Worm (Caenorhabditis elegans) whole organism, young adult: ENCODE measurements around the gene C17H12.6.

Source experiments
- B0336.3 ChIP-seq: fragments of 200-800 bp; sonication (Bioruptor generic); IDR thresholded peaks from 2 replicates; pipeline ENCODE4 v1.3.6; 2022; ENCODE audit warnings: missing genetic modification characterization, missing compliant biosample characterization
- F10E7.11 ChIP-seq: sonication (generic microtip); optimal IDR thresholded peaks from 2 replicates; lab custom pipeline; 2017; ENCODE audit warnings: mild to moderate bottlenecking, missing genetic modification characterization, moderate library complexity, missing compliant biosample characterization
- F33H1.4 ChIP-seq: fragments of 200-800 bp; sonication (Bioruptor generic); IDR thresholded peaks from 2 replicates; pipeline ENCODE4 v1.3.6; 2022; ENCODE audit warnings: missing genetic modification reagents, missing genetic modification characterization, missing compliant biosample characterization
- F39B2.1 ChIP-seq: fragments of 200-800 bp; sonication (Bioruptor generic); IDR thresholded peaks from 2 replicates; pipeline ENCODE4 v1.3.6; 2022; ENCODE audit warnings: missing genetic modification reagents, missing genetic modification characterization, missing compliant biosample characterization
- F52B5.7 ChIP-seq: sonication (generic microtip); optimal IDR thresholded peaks from 2 replicates; lab custom pipeline; 2016; ENCODE audit warnings: mild to moderate bottlenecking, missing genetic modification characterization, missing compliant biosample characterization
- F57A8.1 ChIP-seq: fragments of 200-800 bp; sonication (Bioruptor generic); optimal IDR thresholded peaks from 2 replicates; lab custom pipeline; 2018; ENCODE audit warnings: mild to moderate bottlenecking, missing genetic modification characterization, moderate library complexity, missing compliant biosample characterization
- K11D2.4 ChIP-seq: fragments of 200-800 bp; sonication (Bioruptor generic); IDR thresholded peaks from 2 replicates; pipeline ENCODE4 v1.3.6; 2022; ENCODE audit warnings: missing genetic modification reagents, missing genetic modification characterization, missing compliant biosample characterization
- ZK185.1 ChIP-seq: sonication (generic microtip); optimal IDR thresholded peaks from 2 replicates; lab custom pipeline; 2016; ENCODE audit warnings: mild to moderate bottlenecking, missing genetic modification characterization, missing compliant biosample characterization; ENCODE audit not compliant: poor library complexity, severe bottlenecking
- aptf-2 ChIP-seq: fragments of 200-800 bp; sonication (Bioruptor generic); conservative IDR thresholded peaks from 2 replicates; pipeline ENCODE4 v1.3.6; 2022; ENCODE audit warnings: missing genetic modification reagents, missing genetic modification characterization, missing compliant biosample characterization
- aptf-3 ChIP-seq: fragments of 200-800 bp; sonication (Bioruptor generic); IDR thresholded peaks from 2 replicates; pipeline ENCODE4 v1.3.6; 2022; ENCODE audit warnings: missing genetic modification characterization, missing compliant biosample characterization
- athp-1 ChIP-seq: sonication (generic microtip); optimal IDR thresholded peaks from 2 replicates; lab custom pipeline; 2017; ENCODE audit warnings: mild to moderate bottlenecking, missing genetic modification characterization, missing compliant biosample characterization
- attf-5 ChIP-seq: fragments of 200-800 bp; sonication (Bioruptor generic); optimal IDR thresholded peaks from 2 replicates; lab custom pipeline; 2018; ENCODE audit warnings: mild to moderate bottlenecking, missing genetic modification characterization, missing compliant biosample characterization
- attf-6 ChIP-seq: fragments of 200-800 bp; sonication (Bioruptor generic); IDR thresholded peaks from 2 replicates; pipeline ENCODE4 v1.3.6; 2022; ENCODE audit warnings: missing genetic modification reagents, missing genetic modification characterization, missing compliant biosample characterization
- cebp-1 ChIP-seq, 2 experiments: fragments of 200-800 bp in 1 of 2; sonication (Bioruptor generic) in 1 of 2; sonication (generic microtip) in 1 of 2; IDR thresholded peaks in 1 of 2; optimal IDR thresholded peaks in 1 of 2; 2 replicates each; pipeline versions ENCODE4 v1.3.6 to Lab custom; 2017 to 2022; ENCODE audit warnings: missing compliant biosample characterization in 2 of 2, missing genetic modification characterization in 2 of 2, mild to moderate bottlenecking in 1 of 2, missing genetic modification reagents in 1 of 2, moderate library complexity in 1 of 2
- cebp-2 ChIP-seq: fragments of 200-800 bp; sonication (Bioruptor generic); IDR thresholded peaks from 2 replicates; pipeline ENCODE4 v1.3.6; 2022; ENCODE audit warnings: missing genetic modification characterization, missing compliant biosample characterization
- ceh-27 ChIP-seq: fragments of 200-800 bp; sonication (Bioruptor generic); optimal IDR thresholded peaks from 2 replicates; lab custom pipeline; 2018; ENCODE audit warnings: mild to moderate bottlenecking, missing genetic modification characterization, moderate library complexity, missing compliant biosample characterization
- chd-7 ChIP-seq: sonication (generic microtip); optimal IDR thresholded peaks from 2 replicates; lab custom pipeline; 2016; ENCODE audit warnings: mild to moderate bottlenecking, missing genetic modification characterization, moderate library complexity, missing compliant biosample characterization
- die-1 ChIP-seq: sonication (generic microtip); optimal IDR thresholded peaks from 2 replicates; lab custom pipeline; 2016; ENCODE audit warnings: missing genotype, mild to moderate bottlenecking, missing genetic modification characterization, missing compliant biosample characterization
- dpl-1 ChIP-seq: fragments of 150-350 bp; optimal IDR thresholded peaks from 2 replicates; lab custom pipeline; 2014; ENCODE audit warnings: missing biosample characterization, missing genetic modification reagents, missing genetic modification characterization
- efl-1 ChIP-seq: fragments of 150-350 bp; optimal IDR thresholded peaks from 2 replicates; lab custom pipeline; 2014; ENCODE audit warnings: missing biosample characterization, missing genetic modification reagents, missing genetic modification characterization
- egl-18 ChIP-seq: fragments of 200-800 bp; sonication (Bioruptor generic); IDR thresholded peaks from 2 replicates; pipeline ENCODE4 v1.3.6; 2022; ENCODE audit warnings: missing genetic modification reagents, missing genetic modification characterization, missing compliant biosample characterization
- ekl-4 ChIP-seq: fragments of 200-800 bp; sonication (Bioruptor generic); IDR thresholded peaks from 2 replicates; pipeline ENCODE4 v1.3.6; 2022; ENCODE audit warnings: missing genetic modification reagents, missing genetic modification characterization, missing compliant biosample characterization
- fkh-3 ChIP-seq: sonication (generic microtip); optimal IDR thresholded peaks from 2 replicates; lab custom pipeline; 2016; ENCODE audit warnings: mild to moderate bottlenecking, missing genetic modification characterization, missing compliant biosample characterization
- gei-17 ChIP-seq: fragments of 200-800 bp; sonication (Bioruptor generic); optimal IDR thresholded peaks from 2 replicates; lab custom pipeline; 2018; ENCODE audit warnings: mild to moderate bottlenecking, missing genetic modification characterization, missing compliant biosample characterization
- hlh-12 ChIP-seq: sonication (generic microtip); optimal IDR thresholded peaks from 2 replicates; lab custom pipeline; 2016; ENCODE audit warnings: missing genetic modification characterization, missing compliant biosample characterization
- hlh-26 ChIP-seq: fragments of 200-800 bp; sonication (Bioruptor generic); conservative IDR thresholded peaks from 2 replicates; pipeline ENCODE4 v1.3.6; 2022; ENCODE audit warnings: missing genetic modification reagents, missing genetic modification characterization, missing compliant biosample characterization
- lin-26 ChIP-seq: fragments of 200-800 bp; sonication (Bioruptor generic); IDR thresholded peaks from 2 replicates; pipeline ENCODE4 v1.3.6; 2022; ENCODE audit warnings: missing genetic modification reagents, missing genetic modification characterization, missing compliant biosample characterization
- lin-40 ChIP-seq: sonication (generic microtip); optimal IDR thresholded peaks from 2 replicates; lab custom pipeline; 2016; ENCODE audit warnings: missing genetic modification characterization, mild to moderate bottlenecking, missing compliant biosample characterization, missing genotype, missing genetic modification reagents
- lin-54 ChIP-seq: fragments of 200-800 bp; sonication (Bioruptor generic); optimal IDR thresholded peaks from 2 replicates; lab custom pipeline; 2018; ENCODE audit warnings: mild to moderate bottlenecking, missing genetic modification characterization, missing compliant biosample characterization
- madf-10 ChIP-seq: sonication (generic microtip); optimal IDR thresholded peaks from 2 replicates; lab custom pipeline; 2016; ENCODE audit warnings: mild to moderate bottlenecking, missing genetic modification characterization, missing compliant biosample characterization
- madf-3 ChIP-seq: fragments of 200-800 bp; sonication (Bioruptor generic); IDR thresholded peaks from 2 replicates; pipeline ENCODE4 v1.3.6; 2022; ENCODE audit warnings: missing genetic modification reagents, missing genetic modification characterization, missing compliant biosample characterization
- mcd-1 ChIP-seq: fragments of 200-800 bp; sonication (Bioruptor generic); IDR thresholded peaks from 2 replicates; pipeline ENCODE4 v1.3.6; 2022; ENCODE audit warnings: missing genetic modification reagents, missing genetic modification characterization, missing compliant biosample characterization
- mxl-1 ChIP-seq: sonication (generic microtip); optimal IDR thresholded peaks from 2 replicates; lab custom pipeline; 2016; ENCODE audit warnings: missing genetic modification characterization, missing compliant biosample characterization
- nfya-1 ChIP-seq: sonication (generic microtip); optimal IDR thresholded peaks from 2 replicates; lab custom pipeline; 2017; ENCODE audit warnings: antibody characterized with exemption, missing compliant biosample characterization, missing genetic modification characterization, borderline replicate concordance; ENCODE audit not compliant: insufficient read depth
- nhr-120 ChIP-seq: fragments of 200-800 bp; sonication (Bioruptor generic); IDR thresholded peaks from 2 replicates; pipeline ENCODE4 v1.3.6; 2022; ENCODE audit warnings: missing genetic modification characterization, missing compliant biosample characterization
- nhr-179 ChIP-seq: sonication (generic microtip); optimal IDR thresholded peaks from 2 replicates; lab custom pipeline; 2016; ENCODE audit warnings: mild to moderate bottlenecking, missing genetic modification characterization, missing compliant biosample characterization
- nhr-80 ChIP-seq: sonication (generic microtip); optimal IDR thresholded peaks from 2 replicates; lab custom pipeline; 2016; ENCODE audit warnings: missing genetic modification characterization, missing compliant biosample characterization
- nhr-90 ChIP-seq: sonication (generic microtip); optimal IDR thresholded peaks from 2 replicates; lab custom pipeline; 2016; ENCODE audit warnings: missing genotype, mild to moderate bottlenecking, missing genetic modification characterization, missing compliant biosample characterization
- pbrm-1 ChIP-seq: fragments of 200-800 bp; sonication (Bioruptor generic); IDR thresholded peaks from 2 replicates; pipeline ENCODE4 v1.3.6; 2022; ENCODE audit warnings: missing genetic modification reagents, missing genetic modification characterization, missing compliant biosample characterization
- repo-1 ChIP-seq: sonication (generic microtip); optimal IDR thresholded peaks from 2 replicates; lab custom pipeline; 2017; ENCODE audit warnings: mild to moderate bottlenecking, missing genetic modification characterization, missing compliant biosample characterization
- snpc-3.4 ChIP-seq: sonication (generic microtip); optimal IDR thresholded peaks from 2 replicates; lab custom pipeline; 2017; ENCODE audit warnings: missing genetic modification characterization, mild to moderate bottlenecking, missing compliant biosample characterization, antibody characterized with exemption, moderate library complexity, missing genotype, missing genetic modification reagents
- unc-130 ChIP-seq: sonication (generic microtip); optimal IDR thresholded peaks from 2 replicates; lab custom pipeline; 2016; ENCODE audit warnings: missing genetic modification reagents, missing genetic modification characterization, missing compliant biosample characterization
- unc-62 ChIP-seq: fragments of 150-350 bp; optimal IDR thresholded peaks from 2 replicates; lab custom pipeline; 2014; ENCODE audit warnings: missing biosample characterization, missing genetic modification reagents, missing genetic modification characterization
- ztf-18 ChIP-seq: sonication (generic microtip); optimal IDR thresholded peaks from 2 replicates; lab custom pipeline; 2016; ENCODE audit warnings: missing genotype, mild to moderate bottlenecking, missing genetic modification characterization, missing compliant biosample characterization
- ztf-22 ChIP-seq: fragments of 200-800 bp; sonication (Bioruptor generic); optimal IDR thresholded peaks from 2 replicates; lab custom pipeline; 2018; ENCODE audit warnings: mild to moderate bottlenecking, missing genetic modification characterization, moderate library complexity, missing compliant biosample characterization
- ztf-26 ChIP-seq: sonication (generic microtip); optimal IDR thresholded peaks from 2 replicates; lab custom pipeline; 2017; ENCODE audit warnings: missing genetic modification characterization, missing compliant biosample characterization
- ztf-28 ChIP-seq: fragments of 200-800 bp; sonication (Bioruptor generic); IDR thresholded peaks from 2 replicates; pipeline ENCODE4 v1.3.6; 2022; ENCODE audit warnings: missing genetic modification reagents, missing genetic modification characterization, missing compliant biosample characterization
- ztf-6 ChIP-seq: fragments of 200-800 bp; sonication (Bioruptor generic); IDR thresholded peaks from 2 replicates; pipeline ENCODE4 v1.3.6; 2022; ENCODE audit warnings: missing genetic modification reagents, missing genetic modification characterization, missing compliant biosample characterization

The C17H12.6 gene

DNA sequence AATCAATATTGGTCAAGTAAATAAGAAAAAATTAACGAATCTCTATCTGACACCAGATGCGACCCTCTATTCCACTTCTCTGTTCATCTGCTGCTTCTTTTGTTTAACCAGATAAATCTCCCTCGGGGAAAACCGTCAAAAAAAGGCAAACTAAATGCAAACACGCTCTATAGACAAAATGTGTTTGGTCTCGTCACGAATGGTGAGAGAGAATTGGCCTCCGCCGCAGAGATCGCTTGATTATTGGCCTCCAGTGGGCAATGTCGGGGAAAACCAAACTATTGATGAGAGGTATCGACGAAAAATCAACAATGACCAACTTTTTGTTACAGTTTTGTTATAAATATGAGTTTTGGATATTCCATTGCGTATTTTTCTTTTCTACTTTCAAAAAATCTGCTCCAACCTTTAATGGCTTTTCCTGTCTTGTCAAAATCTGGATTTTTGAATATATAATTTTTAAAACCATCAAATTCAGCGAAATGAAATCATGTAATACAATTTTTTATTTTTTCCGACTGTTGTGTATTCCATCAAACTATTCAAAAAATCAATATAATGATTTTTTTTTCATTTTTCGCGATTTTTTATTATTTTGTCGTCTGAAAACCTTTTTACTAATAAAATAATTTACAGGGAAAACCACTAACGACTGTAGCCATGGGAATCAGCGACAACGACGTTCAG is 31.7 kb downstream of the C17H12.6 start, which contains the start of the genes C17H12.2 and vha-8 (continued):
- TF ChIP-seq hlh-26 (GFP tag; lab: Robert Waterston, UW) (no peak), ztf-22 (GFP tag; lab: Kevin White, UChicago) (no peak), lin-40 (tag; lab: Kevin White, UChicago) (peak; percentile 88), lin-54 (GFP tag; lab: Kevin White, UChicago) (peak; percentile 73), egl-18 (GFP tag; lab: Robert Waterston, UW) (no peak), ztf-26 (tag; lab: Kevin White, UChicago) (peak; percentile 59), athp-1 (tag; lab: Kevin White, UChicago) (peak; percentile 44), F52B5.7 (no peak), ceh-27 (peak; percentile 91), nfya-1 (no peak), chd-7 (tag; lab: Kevin White, UChicago) (peak; percentile 46), efl-1 (peak; percentile 41), nhr-179 (tag; lab: Kevin White, UChicago) (no peak), cebp-1 (GFP tag; IDR thresholded peaks at IDR 0.05; lab: Robert Waterston, UW) (0 out of 2 replicates have a peak, but pooled peaks have one; percentile 19), cebp-1 (tag; optimal IDR thresholded peaks at IDR 0.05; lab: Kevin White, UChicago) (peak; percentile 83), gei-17 (GFP tag; lab: Kevin White, UChicago) (peak; percentile 9), nhr-90 (tag; lab: Kevin White, UChicago) (peak; percentile 40), K11D2.4 (GFP tag; lab: Robert Waterston, UW) (peak; percentile 76; the same call in 1 of the 2 replicates), nhr-120 (GFP tag; lab: Robert Waterston, UW) (no peak), mcd-1 (GFP tag; lab: Robert Waterston, UW) (peak; percentile 98), nhr-80 (tag; lab: Kevin White, UChicago) (peak; percentile 94), aptf-3 (GFP tag; lab: Robert Waterston, UW) (no peak), ztf-18 (tag; lab: Kevin White, UChicago) (peak; percentile 39), ekl-4 (GFP tag; lab: Robert Waterston, UW) (peak; percentile 82), cebp-2 (GFP tag; lab: Robert Waterston, UW) (0 out of 2 replicates have a peak, but pooled peaks have one; percentile 10), F57A8.1 (GFP tag; lab: Kevin White, UChicago) (no peak), F39B2.1 (GFP tag; lab: Robert Waterston, UW) (no peak), pbrm-1 (GFP tag; lab: Robert Waterston, UW) (peak; percentile 84), ZK185.1 (tag; lab: Kevin White, UChicago) (peak; percentile 65), attf-5 (GFP tag; lab: Kevin White, UChicago) (peak; percentile 96), mxl-1 (no peak), ztf-6 (GFP tag; lab: Robert Waterston, UW) (peak; percentile 66; the same call in 1 of the 2 replicates), madf-3 (GFP tag; lab: Robert Waterston, UW) (0 out of 2 replicates have a peak, but pooled peaks have one; percentile 6), hlh-12 (tag; lab: Kevin White, UChicago) (no peak), snpc-3.4 (tag; lab: Kevin White, UChicago) (no peak), dpl-1 (GFP tag; lab: Kevin White, UChicago) (peak; percentile 4), attf-6 (GFP tag; lab: Robert Waterston, UW) (no peak), fkh-3 (tag; lab: Kevin White, UChicago) (no peak), F33H1.4 (peak; percentile 90), unc-62 (GFP tag; lab: Kevin White, UChicago) (peak; percentile 34), die-1 (no peak), madf-10 (tag; lab: Kevin White, UChicago) (peak; percentile 76), unc-130 (GFP tag; lab: Kevin White, UChicago) (no peak), repo-1 (peak; percentile 32), F10E7.11 (no peak), lin-26 (GFP tag; lab: Robert Waterston, UW) (peak; percentile 75; the same call in 1 of the 2 replicates), ztf-28 (GFP tag; lab: Robert Waterston, UW) (no peak), B0336.3 (GFP tag; lab: Robert Waterston, UW) (peak; percentile 67), aptf-2 (GFP tag; lab: Robert Waterston, UW) (no peak; the same call in 1 of the 2 replicates)
